Worm (Caenorhabditis elegans): ENCODE measurements around the gene tbc-1.

tbc-1 gene

DNA sequence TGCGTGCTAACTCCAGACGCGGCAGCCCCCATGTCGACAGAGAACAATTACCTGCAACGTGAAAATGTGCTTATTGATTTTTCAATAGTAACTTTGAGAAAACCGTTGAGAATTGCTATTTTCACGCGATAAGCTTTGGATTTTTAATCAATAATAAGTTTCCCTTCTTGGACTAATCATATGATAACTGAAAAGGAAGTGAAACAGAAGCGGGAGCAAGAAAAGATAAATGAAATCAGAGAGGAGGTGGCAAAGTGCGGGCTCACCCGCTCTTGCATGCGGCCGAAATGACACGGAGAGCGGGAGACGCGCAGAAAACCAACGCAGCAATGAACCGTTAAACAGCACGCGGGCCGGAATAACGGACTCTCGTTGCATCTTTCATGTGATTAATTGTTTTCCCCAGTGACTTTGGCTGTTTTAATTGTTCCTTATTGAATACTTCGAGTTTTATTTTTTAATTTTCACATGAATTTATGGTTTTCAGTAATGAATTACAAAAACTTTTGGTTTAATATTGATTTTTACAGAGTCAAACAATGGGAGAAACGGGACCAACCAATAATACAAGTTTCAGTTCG is at the start of gene tbc-1, which contains the start of gene flwr-1:
Gene tbc-1, plus strand, starts transcription at position 531 of the 581 bp plus-strand sequence.
Gene flwr-1, minus strand, starts transcription at position 51 of the 581 bp plus-strand sequence.
- TF ChIP-seq ham-2 (GFP tag; optimal IDR thresholded peaks at IDR 0.05), result no peak
- TF ChIP-seq lin-32 (GFP tag; optimal IDR thresholded peaks at IDR 0.05), result no peak
- TF ChIP-seq sem-2 (GFP tag; optimal IDR thresholded peaks at IDR 0.05), result no peak
- TF ChIP-seq pha-4 (tag; optimal IDR thresholded peaks at IDR 0.05), result no peak
- TF ChIP-seq flh-1 (GFP tag; optimal IDR thresholded peaks at IDR 0.05), result no peak
- no peak for TF ChIP-seq drap-1 (GFP tag; optimal IDR thresholded peaks at IDR 0.05)
- peak; percentile 60 for TF ChIP-seq ces-1 (GFP tag; optimal IDR thresholded peaks at IDR 0.05)
- TF ChIP-seq sptf-1 (tag; optimal IDR thresholded peaks at IDR 0.05), result no peak
- no peak for TF ChIP-seq mab-5 (tag; optimal IDR thresholded peaks at IDR 0.05)
- no peak for TF ChIP-seq ceh-83 (GFP tag; optimal IDR thresholded peaks at IDR 0.05)
- TF ChIP-seq unc-62 (GFP tag; optimal IDR thresholded peaks at IDR 0.05), result no peak
- no peak for TF ChIP-seq unc-39 (tag; optimal IDR thresholded peaks at IDR 0.05)
- no peak for TF ChIP-seq blmp-1 (tag; optimal IDR thresholded peaks at IDR 0.05)
- TF ChIP-seq tbx-8 (GFP tag; optimal IDR thresholded peaks at IDR 0.05), result no peak
- no peak for TF ChIP-seq bed-3 (GFP tag; optimal IDR thresholded peaks at IDR 0.05)
- no peak for TF ChIP-seq cnd-1 (tag; optimal IDR thresholded peaks at IDR 0.05)
- TF ChIP-seq ceh-43 (GFP tag; optimal IDR thresholded peaks at IDR 0.05), result peak; percentile 18
- TF ChIP-seq nhr-2 (tag; optimal IDR thresholded peaks at IDR 0.05), result no peak
- TF ChIP-seq hlh-1 (tag; optimal IDR thresholded peaks at IDR 0.05), result no peak
- peak; percentile 35 for TF ChIP-seq unc-120 (tag; optimal IDR thresholded peaks at IDR 0.05; ENCODE audit: poor library complexity, severe bottlenecking)
- no peak for TF ChIP-seq zip-8 (tag; optimal IDR thresholded peaks at IDR 0.05)
- TF ChIP-seq ztf-11 (tag; optimal IDR thresholded peaks at IDR 0.05), result no peak

- TF ChIP-seq flh-1 (GFP tag; optimal IDR thresholded peaks at IDR 0.05), result no peak
- no peak for TF ChIP-seq ceh-43 (GFP tag; optimal IDR thresholded peaks at IDR 0.05)
- no peak for TF ChIP-seq nhr-76 (tag; optimal IDR thresholded peaks at IDR 0.05)
- TF ChIP-seq lsy-2 (tag; optimal IDR thresholded peaks at IDR 0.05), result no peak
- no peak for TF ChIP-seq elt-1 (tag; optimal IDR thresholded peaks at IDR 0.05; ENCODE audit: borderline replicate concordance, insufficient read depth)
- no peak for TF ChIP-seq snpc-4 (tag; optimal IDR thresholded peaks at IDR 0.05)
- TF ChIP-seq zip-8 (tag; optimal IDR thresholded peaks at IDR 0.05), result no peak
- no peak for TF ChIP-seq bed-3 (GFP tag; optimal IDR thresholded peaks at IDR 0.05)
Measured at ce11 chrX:14920880-14921279, 49.7 kb upstream of the tbc-1 start.

ce11 chrX:14922758-14923157 is 47.8 kb upstream of the tbc-1 start:
- TF ChIP-seq ceh-83 (GFP tag; optimal IDR thresholded peaks at IDR 0.05) (no peak), ztf-11 (tag; optimal IDR thresholded peaks at IDR 0.05) (no peak), mep-1 (tag; optimal IDR thresholded peaks at IDR 0.05) (no peak), tbx-8 (GFP tag; optimal IDR thresholded peaks at IDR 0.05) (no peak), ces-1 (GFP tag; optimal IDR thresholded peaks at IDR 0.05) (no peak), mls-2 (tag; optimal IDR thresholded peaks at IDR 0.05) (no peak), cnd-1 (tag; optimal IDR thresholded peaks at IDR 0.05) (no peak), ceh-43 (GFP tag; optimal IDR thresholded peaks at IDR 0.05) (no peak), ham-2 (GFP tag; optimal IDR thresholded peaks at IDR 0.05) (no peak), elt-1 (tag; optimal IDR thresholded peaks at IDR 0.05; ENCODE audit: borderline replicate concordance, insufficient read depth) (no peak), nhr-12 (tag; optimal IDR thresholded peaks at IDR 0.05) (no peak), ceh-39 (tag; optimal IDR thresholded peaks at IDR 0.05) (no peak)

DNA sequence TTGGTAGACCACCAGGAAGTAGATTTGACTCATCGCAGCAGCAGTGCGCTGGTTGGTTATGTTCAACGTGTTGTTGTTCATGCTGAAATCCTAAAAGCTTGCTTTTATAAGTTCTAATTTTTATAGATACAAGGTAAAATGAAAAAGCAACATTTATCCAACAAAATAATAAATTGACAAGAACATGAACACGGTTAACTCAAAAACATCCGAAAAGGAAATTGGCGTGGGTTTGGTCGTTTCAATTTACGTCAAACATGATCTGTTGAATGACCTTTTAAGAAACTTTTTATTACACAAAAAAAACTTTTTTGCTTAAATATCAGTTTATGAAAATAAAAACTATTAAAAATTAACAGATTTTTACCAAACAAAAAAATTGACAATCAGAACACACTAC is 41.7 kb upstream of the tbc-1 start, which contains the start of gene ntr-2:
Gene ntr-2, minus strand, starts transcription at position 101 of the 400 bp plus-strand sequence.
- no peak for TF ChIP-seq snpc-4 (tag; optimal IDR thresholded peaks at IDR 0.05)

DNA sequence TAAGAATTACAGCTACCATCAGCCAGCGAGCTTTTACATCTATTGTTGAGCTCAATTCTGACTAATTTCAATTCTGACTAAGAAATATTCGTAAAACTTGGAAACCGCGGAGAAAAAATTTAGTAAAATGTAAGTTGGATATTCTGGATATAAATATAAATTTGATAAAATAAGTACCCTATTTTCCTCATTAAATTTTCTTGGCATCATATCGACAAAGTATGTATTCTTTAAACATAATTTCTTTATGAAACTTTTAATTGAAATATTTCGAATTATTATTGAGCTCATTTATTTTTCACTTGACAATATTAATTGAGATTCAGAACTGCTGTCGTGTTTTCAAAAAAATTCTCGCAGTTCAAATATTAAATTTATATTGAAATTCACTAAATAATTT is 41.0 kb upstream of the tbc-1 start:
- TF ChIP-seq M03D4.4 (tag; optimal IDR thresholded peaks at IDR 0.05) (no peak), ztf-11 (tag; optimal IDR thresholded peaks at IDR 0.05) (no peak), mep-1 (tag; optimal IDR thresholded peaks at IDR 0.05) (no peak), cnd-1 (tag; optimal IDR thresholded peaks at IDR 0.05) (no peak), unc-62 (GFP tag; optimal IDR thresholded peaks at IDR 0.05) (no peak), blmp-1 (tag; optimal IDR thresholded peaks at IDR 0.05) (no peak), nhr-237 (tag; optimal IDR thresholded peaks at IDR 0.05) (no peak), elt-1 (tag; optimal IDR thresholded peaks at IDR 0.05; ENCODE audit: borderline replicate concordance, insufficient read depth) (no peak), ham-2 (GFP tag; optimal IDR thresholded peaks at IDR 0.05) (no peak), lin-13 (tag; optimal IDR thresholded peaks at IDR 0.05) (no peak), ceh-39 (tag; optimal IDR thresholded peaks at IDR 0.05) (no peak), hlh-1 (tag; optimal IDR thresholded peaks at IDR 0.05) (no peak), ceh-83 (GFP tag; optimal IDR thresholded peaks at IDR 0.05) (no peak), elt-3 (tag; optimal IDR thresholded peaks at IDR 0.05) (no peak), mls-2 (tag; optimal IDR thresholded peaks at IDR 0.05) (no peak), nhr-2 (tag; optimal IDR thresholded peaks at IDR 0.05) (no peak), snpc-4 (tag; optimal IDR thresholded peaks at IDR 0.05) (no peak)
